Fruit fly (Drosophila melanogaster): ENCODE data around the gene CG42752.

DNA sequence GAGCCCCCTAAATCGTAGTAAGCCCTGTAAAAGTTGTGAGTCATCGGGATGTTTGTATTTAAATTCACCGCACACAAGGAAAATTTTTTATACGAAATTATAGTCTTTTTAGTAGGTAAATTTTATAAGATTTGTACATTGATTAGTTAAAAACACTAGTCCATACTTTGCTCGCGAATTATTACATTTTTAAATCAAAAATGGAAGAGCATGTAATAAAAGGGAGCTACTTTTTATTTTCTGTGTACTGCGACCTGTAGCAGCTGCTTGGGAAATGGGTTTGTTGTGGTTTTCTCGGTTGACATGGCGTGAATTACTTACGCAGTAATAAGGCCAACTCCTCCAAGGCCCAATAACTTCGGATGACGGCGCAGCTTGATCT, 45.2 kb downstream of the CG42752 start:
- TF ChIP-seq Hr78 (GFP tag; optimal IDR thresholded peaks at IDR 0.05) (no peak), gsb-n (tag; optimal IDR thresholded peaks at IDR 0.05) (no peak), zen (tag; optimal IDR thresholded peaks at IDR 0.05) (no peak), ato (GFP tag; IDR thresholded peaks at IDR 0.05; ENCODE audit: partially characterized antibody) (no peak), sd (tag; optimal IDR thresholded peaks at IDR 0.05) (no peak), CG14014 (GFP tag; IDR thresholded peaks at IDR 0.05) (peak; percentile 37; the same call in 1 of the 2 replicates), CG6854 (GFP tag; optimal IDR thresholded peaks at IDR 0.05) (no peak), CG13894 (tag; optimal IDR thresholded peaks at IDR 0.05) (no peak), CG43689 (GFP tag; IDR thresholded peaks at IDR 0.05) (no peak), CG2678 (tag; optimal IDR thresholded peaks at IDR 0.05) (no peak), pnt (GFP tag; optimal IDR thresholded peaks at IDR 0.05) (no peak), HmgZ (tag; optimal IDR thresholded peaks at IDR 0.05) (no peak), tio (GFP tag; optimal IDR thresholded peaks at IDR 0.05) (peak; percentile 30), CG18599 (GFP tag; optimal IDR thresholded peaks at IDR 0.05) (no peak)

Measured in whole organism, embryonic.